Fruit fly (Drosophila melanogaster) whole organism, embryonic: ENCODE data around the gene RfC4.

ENCODE experiments used
- CG14965 ChIP-seq: fragments of 200-800 bp; sonication (Bioruptor generic); optimal IDR thresholded peaks from 2 replicates; lab custom pipeline; 2016; ENCODE audit warnings: missing biosample characterization, missing genetic modification characterization, borderline replicate concordance
- CG32772 ChIP-seq: fragments of 200-800 bp; sonication (Bioruptor generic); IDR thresholded peaks from 2 replicates; pipeline ENCODE4 v1.3.6; 2022; ENCODE audit warnings: missing biosample characterization, missing genetic modification characterization
- CG9797 ChIP-seq: fragments of 200-800 bp; sonication (Bioruptor generic); optimal IDR thresholded peaks from 3 replicates; lab custom pipeline; 2018; ENCODE audit warnings: missing biosample characterization, mild to moderate bottlenecking, missing genetic modification characterization
- eyg ChIP-seq: fragments of 200-800 bp; sonication (Bioruptor generic); optimal IDR thresholded peaks from 3 replicates; lab custom pipeline; 2016; ENCODE audit warnings: missing biosample characterization, missing genetic modification characterization
- fd3F ChIP-seq: fragments of 200-800 bp; sonication (Bioruptor generic); optimal IDR thresholded peaks from 2 replicates; lab custom pipeline; 2018; ENCODE audit warnings: missing biosample characterization, mild to moderate bottlenecking, missing genetic modification characterization, moderate library complexity

dm6 chr3L:4177981-4178562 is 42.2 kb upstream of the RfC4 start, which contains the start of gene Teh4:
- TF ChIP-seq CG14965 (GFP tag; lab: Kevin White, UChicago) (no peak), fd3F (GFP tag; lab: Kevin White, UChicago) (no peak), CG32772 (GFP tag; lab: Robert Waterston, UW) (no peak), CG9797 (no peak), eyg (no peak)
